Fruit fly (Drosophila melanogaster): Measurements from ENCODE around the gene CG17283.
"Not testable (repeated sequence)": the region's sequence is repeated elsewhere in the genome, so short reads cannot be mapped to it uniquely, and the experiment has no call there.

The CG17283 gene

DNA sequence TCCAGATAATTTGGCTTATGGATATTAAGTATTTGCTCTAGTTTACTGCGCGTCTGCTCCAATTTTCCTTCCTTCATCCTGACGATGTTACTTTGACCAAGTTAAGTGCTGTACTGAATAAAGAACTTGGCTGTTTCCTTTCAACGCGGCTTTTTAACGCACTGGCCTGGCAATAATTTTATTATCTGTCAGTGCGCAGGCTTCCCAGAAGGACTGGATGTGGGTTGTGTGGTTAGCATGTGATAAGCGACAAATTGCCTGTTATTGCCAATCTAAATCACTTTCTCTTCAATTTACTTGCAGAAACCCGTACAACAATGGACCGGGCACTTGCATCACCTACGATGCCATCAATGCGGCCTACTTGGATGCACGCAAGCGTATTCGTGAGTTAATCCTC, 33.0 kb downstream of the CG17283 start, which contains the start of gene CG14331:
Gene CG14331, minus strand, starts transcription at position 101 of the 400 bp plus-strand sequence.
- no peak for TF ChIP-seq sv (GFP tag; optimal IDR thresholded peaks at IDR 0.05)
- no peak for TF ChIP-seq N (GFP tag; optimal IDR thresholded peaks at IDR 0.05)
- TF ChIP-seq CG32264 (GFP tag; optimal IDR thresholded peaks at IDR 0.05) = no peak

DNA sequence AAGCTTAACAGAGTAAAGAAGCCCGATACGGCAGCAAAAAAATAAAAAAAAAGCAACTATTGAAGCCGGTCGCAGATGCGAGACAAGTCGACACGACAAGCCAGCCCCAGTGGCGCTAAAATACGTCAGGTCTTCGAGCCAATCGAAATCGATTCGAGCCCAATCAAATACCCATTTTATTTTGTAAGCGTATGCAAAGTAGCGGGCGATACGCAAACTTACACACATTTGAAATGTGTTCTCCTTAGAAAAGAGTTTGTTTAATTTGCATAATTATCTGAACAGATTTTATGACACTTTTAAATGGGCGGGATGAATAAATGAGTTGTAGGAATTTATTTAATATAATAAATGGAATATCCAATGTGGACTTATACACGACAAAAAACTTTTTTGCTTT, 39.9 kb downstream of the CG17283 start:
- no peak for TF ChIP-seq h (GFP tag; optimal IDR thresholded peaks at IDR 0.05)
- no peak for TF ChIP-seq N (GFP tag; optimal IDR thresholded peaks at IDR 0.05)
- TF ChIP-seq ey (GFP tag; optimal IDR thresholded peaks at IDR 0.05) = no peak
- no peak for TF ChIP-seq Mio (GFP tag; optimal IDR thresholded peaks at IDR 0.05)
- TF ChIP-seq CG9705 (GFP tag; optimal IDR thresholded peaks at IDR 0.05) = no peak
- no peak for TF ChIP-seq GATAd (GFP tag; optimal IDR thresholded peaks at IDR 0.05)
- TF ChIP-seq tai (GFP tag; optimal IDR thresholded peaks at IDR 0.05) = no peak
- TF ChIP-seq usp (GFP tag; optimal IDR thresholded peaks at IDR 0.05) = no peak
- TF ChIP-seq br (GFP tag; optimal IDR thresholded peaks at IDR 0.05) = no peak
- no peak for TF ChIP-seq lola (GFP tag; optimal IDR thresholded peaks at IDR 0.05)
- no peak for TF ChIP-seq OdsH (GFP tag; optimal IDR thresholded peaks at IDR 0.05)
- no peak for TF ChIP-seq sv (GFP tag; optimal IDR thresholded peaks at IDR 0.05)
- no peak for TF ChIP-seq Abd-B (GFP tag; optimal IDR thresholded peaks at IDR 0.05)
- no peak for TF ChIP-seq Jra (GFP tag; optimal IDR thresholded peaks at IDR 0.05)
- TF ChIP-seq dl (GFP tag; optimal IDR thresholded peaks at IDR 0.05; ENCODE audit: insufficient read depth in 1 of 2, partially characterized antibody in 2 of 2) = no peak
- TF ChIP-seq fru (GFP tag; optimal IDR thresholded peaks at IDR 0.05) = no peak

DNA sequence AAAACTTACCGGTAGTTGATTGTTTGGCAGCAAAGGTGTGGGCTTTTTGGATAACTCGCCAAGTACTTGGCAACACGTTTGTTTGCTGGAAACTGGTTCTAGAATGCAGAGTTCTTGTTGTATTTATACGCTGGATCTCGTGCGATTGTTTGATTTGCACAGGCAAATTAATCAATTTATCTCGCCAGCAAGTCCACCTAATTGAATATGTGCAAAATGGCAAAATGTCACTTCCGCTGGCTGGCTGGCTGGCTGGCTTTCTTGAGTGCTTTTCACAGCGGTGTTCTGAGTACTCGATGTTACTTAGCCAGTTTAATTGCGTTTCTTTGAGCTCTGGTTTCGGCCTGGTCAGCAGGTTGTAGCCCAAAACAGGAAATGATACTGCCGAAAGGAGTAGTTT, 41.1 kb downstream of the CG17283 start, which contains the start of gene Eh:
Gene Eh, minus strand, starts transcription at position 101 of the 400 bp plus-strand sequence.
- no peak for TF ChIP-seq Jra (GFP tag; optimal IDR thresholded peaks at IDR 0.05)
- no peak for TF ChIP-seq psq (GFP tag; optimal IDR thresholded peaks at IDR 0.05)
- no peak for TF ChIP-seq Hnf4 (GFP tag; optimal IDR thresholded peaks at IDR 0.05)
- no peak for TF ChIP-seq CrebA (GFP tag; optimal IDR thresholded peaks at IDR 0.05; ENCODE audit: borderline replicate concordance)
- TF ChIP-seq Mio (GFP tag; optimal IDR thresholded peaks at IDR 0.05) = no peak
- no peak for TF ChIP-seq Rel (GFP tag; optimal IDR thresholded peaks at IDR 0.05)
- no peak for TF ChIP-seq Rel (tag; optimal IDR thresholded peaks at IDR 0.05)
- no peak for TF ChIP-seq sv (GFP tag; optimal IDR thresholded peaks at IDR 0.05)
- TF ChIP-seq h (GFP tag; optimal IDR thresholded peaks at IDR 0.05) = no peak
- no peak for TF ChIP-seq OdsH (GFP tag; optimal IDR thresholded peaks at IDR 0.05)
- TF ChIP-seq jim (GFP tag; optimal IDR thresholded peaks at IDR 0.05) = no peak
- TF ChIP-seq foxo (GFP tag; optimal IDR thresholded peaks at IDR 0.05) = no peak
- no peak for TF ChIP-seq ey (GFP tag; optimal IDR thresholded peaks at IDR 0.05)
- no peak for TF ChIP-seq dmrt93B (GFP tag; optimal IDR thresholded peaks at IDR 0.05)

DNA sequence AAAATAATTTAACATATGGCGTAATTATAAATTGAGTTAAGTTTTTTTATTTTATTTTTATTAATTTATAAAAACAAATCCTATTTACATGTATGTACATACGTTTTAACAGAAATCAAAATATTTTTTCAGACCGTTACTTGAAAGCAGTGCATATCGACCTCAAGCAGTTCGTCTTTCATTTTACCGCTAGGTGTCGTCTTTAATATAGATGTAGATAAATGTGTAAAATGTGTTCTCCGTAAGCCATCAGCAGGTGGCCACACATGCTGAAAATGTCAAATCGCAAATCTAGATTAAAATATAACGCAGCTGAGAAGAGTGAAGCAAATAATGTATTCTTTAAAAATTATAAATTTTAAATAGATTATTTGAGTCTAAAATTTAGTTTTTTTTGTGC, 41.7 kb downstream of the CG17283 start:
- no peak for TF ChIP-seq Hr83 (GFP tag; optimal IDR thresholded peaks at IDR 0.05; ENCODE audit: poor library complexity, severe bottlenecking)
- TF ChIP-seq Dfd (GFP tag; optimal IDR thresholded peaks at IDR 0.05) = no peak
- no peak for TF ChIP-seq CrebA (GFP tag; optimal IDR thresholded peaks at IDR 0.05; ENCODE audit: borderline replicate concordance)
- TF ChIP-seq sv (GFP tag; optimal IDR thresholded peaks at IDR 0.05) = no peak
- TF ChIP-seq rgr (GFP tag; optimal IDR thresholded peaks at IDR 0.05) = no peak
- TF ChIP-seq Myc (optimal IDR thresholded peaks at IDR 0.05) = peak; percentile 15

DNA sequence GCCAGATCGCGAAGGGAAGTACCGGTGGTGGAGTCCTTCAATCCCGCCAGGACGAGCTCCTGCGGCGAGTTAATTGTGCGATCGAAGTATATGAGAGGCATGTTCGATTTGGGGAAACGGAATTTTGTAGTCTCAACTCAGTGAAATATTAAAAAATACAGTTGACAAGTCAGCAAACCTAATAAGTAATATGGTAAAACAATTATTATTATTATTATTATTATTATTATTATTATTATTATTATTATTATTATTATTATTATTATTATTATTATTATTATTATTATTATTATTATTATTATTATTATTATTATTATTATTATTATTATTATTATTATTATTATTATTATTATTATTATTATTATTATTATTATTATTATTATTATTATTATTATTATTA, 49.0 kb downstream of the CG17283 start, which contains the start of gene CG14330:
Gene CG14330, minus strand, starts transcription at position 101 of the 400 bp plus-strand sequence.
- not testable (repeated sequence) for TF ChIP-seq jim (GFP tag; optimal IDR thresholded peaks at IDR 0.05); pan (optimal IDR thresholded peaks at IDR 0.05); HLH106 (tag; optimal IDR thresholded peaks at IDR 0.05)
